Fruit fly (Drosophila melanogaster): Measurements from ENCODE around the gene CG6999.

CG6999 gene

DNA sequence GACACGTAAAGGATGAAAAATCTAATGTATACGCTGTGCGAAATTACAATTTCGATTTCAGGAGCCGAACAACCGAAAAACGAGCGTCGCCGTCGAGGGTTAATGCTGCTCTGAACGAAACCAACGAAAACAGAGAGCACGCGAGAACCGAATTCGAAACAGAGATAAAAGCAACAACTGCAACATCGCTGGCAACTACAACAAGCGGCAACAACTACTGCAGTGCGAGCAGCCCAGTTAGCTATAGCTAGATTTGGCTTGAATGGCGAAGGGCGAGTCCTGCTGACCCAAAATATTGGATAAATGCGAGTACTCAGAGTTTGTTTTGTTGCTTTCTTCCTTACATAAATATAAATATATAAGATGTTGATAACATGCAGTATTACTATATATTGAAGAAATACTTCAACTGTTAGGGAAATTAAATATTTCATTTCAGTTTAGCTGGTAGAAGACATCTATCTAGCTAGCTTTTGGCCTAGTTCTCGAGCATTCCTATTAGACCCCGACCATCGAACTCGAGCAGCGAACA lies 46.8 kb downstream of the CG6999 start, which contains the start of gene fend (continued):
- TF ChIP-seq CG2116 (GFP tag; optimal IDR thresholded peaks at IDR 0.05) = no peak
- TF ChIP-seq bsh (GFP tag; optimal IDR thresholded peaks at IDR 0.05) = peak in 1 of 2 experiments; percentile 32
- TF ChIP-seq Asciz (GFP tag; optimal IDR thresholded peaks at IDR 0.05) = no peak
- peak; percentile 11 for TF ChIP-seq CG11723 (GFP tag; optimal IDR thresholded peaks at IDR 0.05)
- TF ChIP-seq zfh2 (GFP tag; optimal IDR thresholded peaks at IDR 0.05) = no peak
- TF ChIP-seq ATbp (GFP tag; optimal IDR thresholded peaks at IDR 0.05) = no peak
- no peak for TF ChIP-seq CG18476 (GFP tag; optimal IDR thresholded peaks at IDR 0.05)
- TF ChIP-seq ro (GFP tag; IDR thresholded peaks at IDR 0.05) = no peak
- TF ChIP-seq CG17612 (GFP tag; IDR thresholded peaks at IDR 0.05) = no peak
- TF ChIP-seq CG4328 (GFP tag; optimal IDR thresholded peaks at IDR 0.05) = no peak
- TF ChIP-seq Ptx1 (GFP tag; IDR thresholded peaks at IDR 0.05) = 0 out of 2 replicates have a peak, but pooled peaks have one; percentile 29
- TF ChIP-seq fu2 (GFP tag; optimal IDR thresholded peaks at IDR 0.05) = no peak
- TF ChIP-seq CG10462 (GFP tag; optimal IDR thresholded peaks at IDR 0.05) = no peak
- no peak for TF ChIP-seq crol (GFP tag; IDR thresholded peaks at IDR 0.05)
- no peak for TF ChIP-seq CG3995 (GFP tag; optimal IDR thresholded peaks at IDR 0.05)
- TF ChIP-seq CG9876 (GFP tag; optimal IDR thresholded peaks at IDR 0.05) = no peak
- TF ChIP-seq dmrt11E (tag; optimal IDR thresholded peaks at IDR 0.05) = peak; percentile 13
- TF ChIP-seq CG9797 (GFP tag; optimal IDR thresholded peaks at IDR 0.05) = no peak
- peak; percentile 4 for TF ChIP-seq Hsf (GFP tag; optimal IDR thresholded peaks at IDR 0.05)
- TF ChIP-seq lov (optimal IDR thresholded peaks at IDR 0.05) = peak; percentile 51
- 0 out of 3 replicates have a peak, but pooled peaks have one; percentile 5 for TF ChIP-seq lov (GFP tag; IDR thresholded peaks at IDR 0.05)
- TF ChIP-seq slou (GFP tag; optimal IDR thresholded peaks at IDR 0.05) = peak; percentile 13
- no peak for TF ChIP-seq Doc3 (GFP tag; IDR thresholded peaks at IDR 0.05; ENCODE audit: partially characterized antibody)
- TF ChIP-seq twi (tag; optimal IDR thresholded peaks at IDR 0.05) = peak; percentile 41
- TF ChIP-seq br (optimal IDR thresholded peaks at IDR 0.05) = no peak
- peak; percentile 33 for TF ChIP-seq CG17385 (GFP tag; optimal IDR thresholded peaks at IDR 0.05)
- peak; percentile 53 for TF ChIP-seq Meics (GFP tag; optimal IDR thresholded peaks at IDR 0.05)
- peak; percentile 18 for TF ChIP-seq Six4 (GFP tag; optimal IDR thresholded peaks at IDR 0.05)
- TF ChIP-seq seq (GFP tag; IDR thresholded peaks at IDR 0.05) = 0 out of 2 replicates have a peak, but pooled peaks have one; percentile 10
- no peak for TF ChIP-seq cg (GFP tag; optimal IDR thresholded peaks at IDR 0.05)
- TF ChIP-seq CG12659 (GFP tag; optimal IDR thresholded peaks at IDR 0.05) = peak; percentile 43
- peak; percentile 77 for TF ChIP-seq sens (GFP tag)
- no peak for TF ChIP-seq gsb-n (tag; optimal IDR thresholded peaks at IDR 0.05)
- TF ChIP-seq CG9817 (tag; optimal IDR thresholded peaks at IDR 0.05) = peak; percentile 24
- TF ChIP-seq ap (GFP tag; IDR thresholded peaks at IDR 0.05) = no peak
- no peak for TF ChIP-seq Oaz (GFP tag; IDR thresholded peaks at IDR 0.05)
- no peak for TF ChIP-seq CG18011 (GFP tag; optimal IDR thresholded peaks at IDR 0.05)
- TF ChIP-seq sens-2 (GFP tag; IDR thresholded peaks at IDR 0.05) = no peak
- TF ChIP-seq en (GFP tag; optimal IDR thresholded peaks at IDR 0.05) = no peak
- no peak for TF ChIP-seq Dip3 (GFP tag; optimal IDR thresholded peaks at IDR 0.05)
- peak; percentile 38 for TF ChIP-seq CG3281 (GFP tag; optimal IDR thresholded peaks at IDR 0.05)
- TF ChIP-seq NfI (GFP tag; optimal IDR thresholded peaks at IDR 0.05) = peak; percentile 44
- TF ChIP-seq PHDP (tag; optimal IDR thresholded peaks at IDR 0.05) = peak; percentile 25
- no peak for TF ChIP-seq Dfd (GFP tag; optimal IDR thresholded peaks at IDR 0.05)
- TF ChIP-seq Deaf1 (tag; optimal IDR thresholded peaks at IDR 0.05) = peak; percentile 68
- no peak for TF ChIP-seq gcm2 (GFP tag; optimal IDR thresholded peaks at IDR 0.05)
- TF ChIP-seq bbx (GFP tag; IDR thresholded peaks at IDR 0.05; ENCODE audit: partially characterized antibody) = no peak
- TF ChIP-seq CG9437 (GFP tag; optimal IDR thresholded peaks at IDR 0.05) = no peak
- peak in 1 of 2 experiments; percentile 68 for TF ChIP-seq insv (GFP tag; optimal IDR thresholded peaks at IDR 0.05)
- no peak for TF ChIP-seq klu (GFP tag; IDR thresholded peaks at IDR 0.05)
- TF ChIP-seq lilli (GFP tag; optimal IDR thresholded peaks at IDR 0.05) = peak; percentile 10

Measured in whole organism, embryonic.